Fruit fly (Drosophila melanogaster) whole organism: ENCODE results near the gene mRpL55.

Experiments used
- CG8478 ChIP-seq: fragments of >200 bp; optimal IDR thresholded peaks from 2 replicates; lab custom pipeline; 2018; ENCODE audit warnings: inconsistent platforms
- EcR ChIP-seq, 2 experiments: fragments of >200 bp; optimal IDR thresholded peaks; 2 replicates each; lab custom pipeline; 2017; ENCODE audit warnings: missing biosample characterization in 2 of 2, missing genetic modification characterization in 2 of 2, missing genetic modification reagents in 2 of 2
- pan ChIP-seq: fragments of >200 bp; optimal IDR thresholded peaks from 2 replicates; lab custom pipeline; 2017
- psq ChIP-seq: fragments of >200 bp; optimal IDR thresholded peaks from 2 replicates; lab custom pipeline; 2017
- usp ChIP-seq: fragments of >200 bp; optimal IDR thresholded peaks from 2 replicates; lab custom pipeline; 2017; ENCODE audit warnings: missing biosample characterization, missing genetic modification characterization, mixed read lengths

DNA sequence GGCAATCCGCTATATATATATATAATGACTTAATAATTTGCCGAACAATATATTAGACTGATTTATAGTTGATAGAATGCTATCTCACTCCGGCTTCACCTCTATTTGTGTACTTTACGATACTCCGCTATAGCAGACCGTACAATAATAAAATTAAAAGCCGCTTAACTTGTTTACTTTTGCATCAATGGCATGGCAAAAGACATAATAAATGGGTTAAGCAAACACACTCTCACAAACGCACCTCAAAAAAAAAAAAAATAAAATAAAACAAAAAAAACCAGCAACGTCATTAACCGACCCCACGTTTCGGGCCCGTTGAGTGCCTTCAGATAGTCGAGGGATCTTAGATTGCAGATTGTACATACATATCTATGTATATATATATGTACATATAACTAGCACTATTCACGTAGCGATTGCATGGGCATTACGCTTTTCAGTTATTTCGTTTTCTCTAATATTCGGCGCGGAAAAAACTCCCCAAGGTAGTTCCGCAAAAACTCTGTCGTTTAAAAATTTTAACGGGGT is 26.8 kb downstream of the mRpL55 start:
- TF ChIP-seq psq (lab: Kevin White, UChicago), result no peak
- no peak for TF ChIP-seq CG8478
- no peak for TF ChIP-seq usp
- no peak for TF ChIP-seq EcR (GFP tag; optimal IDR thresholded peaks at IDR 0.05; lab: Kevin White, UChicago)
- no peak for TF ChIP-seq pan (lab: Kevin White, UChicago)
